Worm (Caenorhabditis elegans) whole organism, late embryonic: ENCODE data around the gene T27A10.5.

Experiments used
- C08G9.2 ChIP-seq: sonication (generic microtip); optimal IDR thresholded peaks from 2 replicates; lab custom pipeline; 2016; ENCODE audit warnings: mild to moderate bottlenecking, missing genetic modification characterization, moderate library complexity, missing compliant biosample characterization
- T23F11.4 ChIP-seq: fragments of 200-800 bp; sonication (Bioruptor generic); optimal IDR thresholded peaks from 2 replicates; lab custom pipeline; 2018; ENCODE audit warnings: mild to moderate bottlenecking, missing genetic modification characterization, missing compliant biosample characterization
- ceh-18 ChIP-seq: sonication (generic microtip); optimal IDR thresholded peaks from 2 replicates; lab custom pipeline; 2016; ENCODE audit warnings: missing genetic modification characterization, missing compliant biosample characterization
- ceh-2 ChIP-seq: sonication (generic microtip); optimal IDR thresholded peaks from 2 replicates; lab custom pipeline; 2016; ENCODE audit warnings: missing genotype, missing genetic modification characterization, missing compliant biosample characterization
- ceh-22 ChIP-seq: sonication (generic microtip); optimal IDR thresholded peaks from 2 replicates; lab custom pipeline; 2017; ENCODE audit warnings: missing biosample characterization, missing genetic modification characterization
- ceh-24 ChIP-seq: sonication (generic microtip); optimal IDR thresholded peaks from 2 replicates; lab custom pipeline; 2016; ENCODE audit warnings: mild to moderate bottlenecking, missing genetic modification characterization, missing compliant biosample characterization
- ceh-30 ChIP-seq: fragments of 150-350 bp; optimal IDR thresholded peaks from 2 replicates; lab custom pipeline; 2014; ENCODE audit warnings: missing biosample characterization, missing genetic modification characterization
- ceh-34 ChIP-seq: sonication (generic microtip); optimal IDR thresholded peaks from 2 replicates; lab custom pipeline; 2016; ENCODE audit warnings: mild to moderate bottlenecking, missing genetic modification characterization, missing compliant biosample characterization
- dmd-4 ChIP-seq: sonication (generic microtip); optimal IDR thresholded peaks from 2 replicates; lab custom pipeline; 2016; ENCODE audit warnings: borderline replicate concordance, missing genetic modification characterization, missing compliant biosample characterization
- elt-2 ChIP-seq: sonication (generic microtip); optimal IDR thresholded peaks from 2 replicates; lab custom pipeline; 2016; ENCODE audit warnings: missing genetic modification reagents, missing genetic modification characterization, missing compliant biosample characterization
- fax-1 ChIP-seq: sonication (generic microtip); optimal IDR thresholded peaks from 2 replicates; lab custom pipeline; 2016; ENCODE audit warnings: missing genotype, missing genetic modification characterization, missing compliant biosample characterization
- hlh-8 ChIP-seq: sonication (generic microtip); optimal IDR thresholded peaks from 2 replicates; lab custom pipeline; 2016; ENCODE audit warnings: missing genotype, missing genetic modification characterization, missing compliant biosample characterization
- pag-3 ChIP-seq: sonication (generic microtip); optimal IDR thresholded peaks from 2 replicates; lab custom pipeline; 2016; ENCODE audit warnings: missing compliant biosample characterization, missing genetic modification characterization, borderline replicate concordance
- pqm-1 ChIP-seq: sonication (generic microtip); optimal IDR thresholded peaks from 2 replicates; lab custom pipeline; 2016; ENCODE audit warnings: missing genetic modification characterization, missing compliant biosample characterization
- ref-2 ChIP-seq: sonication (generic microtip); optimal IDR thresholded peaks from 2 replicates; lab custom pipeline; 2016; ENCODE audit warnings: missing genetic modification characterization, missing compliant biosample characterization
- rnt-1 ChIP-seq: sonication (generic microtip); optimal IDR thresholded peaks from 2 replicates; lab custom pipeline; 2016; ENCODE audit warnings: missing genetic modification characterization, missing compliant biosample characterization
- sox-2 ChIP-seq: fragments of 200-800 bp; sonication (Bioruptor generic); IDR thresholded peaks from 2 replicates; pipeline ENCODE4 v1.3.6; 2022; ENCODE audit warnings: missing genetic modification reagents, missing genetic modification characterization, missing compliant biosample characterization
- sox-4 ChIP-seq: sonication (generic microtip); optimal IDR thresholded peaks from 2 replicates; lab custom pipeline; 2017; ENCODE audit warnings: mild to moderate bottlenecking, missing genetic modification characterization, inconsistent platforms, missing compliant biosample characterization
- unc-3 ChIP-seq, 2 experiments: fragments of 200-800 bp in 1 of 2; sonication (Bioruptor generic) in 1 of 2; sonication (generic microtip) in 1 of 2; conservative IDR thresholded peaks in 1 of 2; optimal IDR thresholded peaks in 1 of 2; 2 replicates each; pipeline versions ENCODE4 v1.3.6 to Lab custom; 2016 to 2022; ENCODE audit warnings: missing compliant biosample characterization in 2 of 2, missing genetic modification characterization in 2 of 2, missing genetic modification reagents in 1 of 2
- unc-42 ChIP-seq: sonication (generic microtip); optimal IDR thresholded peaks from 2 replicates; lab custom pipeline; 2016; ENCODE audit warnings: missing genotype, missing genetic modification characterization, missing compliant biosample characterization
- ztf-16 ChIP-seq: sonication (generic microtip); optimal IDR thresholded peaks from 2 replicates; lab custom pipeline; 2017; ENCODE audit warnings: missing genetic modification characterization, missing compliant biosample characterization

Gene T27A10.5

ce11 chrX:3536302-3537251 lies 36.8 kb downstream of the T27A10.5 start:
- TF ChIP-seq C08G9.2 (tag; lab: Kevin White, UChicago) (no peak), ceh-18 (tag; lab: Kevin White, UChicago) (peak; percentile 68)

- TF ChIP-seq dmd-4 (tag; lab: Kevin White, UChicago), result no peak
- peak; percentile 72 for TF ChIP-seq unc-42 (tag; lab: Kevin White, UChicago)
These were observed 37.9 kb downstream of the T27A10.5 start for ce11 chrX:3535505-3535904.

DNA sequence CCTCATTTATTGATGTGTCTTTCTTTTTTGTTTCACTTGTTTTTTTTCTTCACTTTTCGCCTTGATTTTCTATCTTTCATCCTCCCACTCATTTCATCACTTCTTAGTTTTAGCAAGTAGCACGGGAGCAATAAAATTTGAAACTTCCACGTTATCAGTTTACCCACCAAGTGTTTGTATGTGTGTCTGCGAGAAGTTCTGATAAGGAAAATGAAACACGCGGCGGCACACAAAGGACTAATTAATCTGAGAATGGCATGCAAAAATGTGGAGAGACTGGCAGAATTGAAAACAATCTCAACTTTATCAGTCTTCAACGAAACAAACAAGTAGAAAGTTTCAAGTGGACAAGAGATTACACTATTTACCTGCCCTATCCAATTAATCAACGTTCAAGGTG lies 39.2 kb downstream of the T27A10.5 start:
- TF ChIP-seq unc-3 (GFP tag; conservative IDR thresholded peaks at IDR 0.05; lab: Robert Waterston, UW) (no peak), unc-3 (tag; optimal IDR thresholded peaks at IDR 0.05; lab: Kevin White, UChicago) (no peak), elt-2 (tag; lab: Kevin White, UChicago) (peak; percentile 93), ceh-2 (tag; lab: Kevin White, UChicago) (no peak), ceh-30 (no peak), pqm-1 (tag; lab: Kevin White, UChicago) (peak; percentile 11)
- TF ChIP-seq, all 69 proteins: peak for 2

ce11 chrX:3532919-3533318 lies 40.5 kb downstream of the T27A10.5 start, which contains the start of gene F56B6.6:
Gene F56B6.6, minus strand, starts transcription at chrX:3533019.
- TF ChIP-seq unc-42 (tag; lab: Kevin White, UChicago) (no peak), rnt-1 (tag; lab: Kevin White, UChicago) (no peak)

DNA sequence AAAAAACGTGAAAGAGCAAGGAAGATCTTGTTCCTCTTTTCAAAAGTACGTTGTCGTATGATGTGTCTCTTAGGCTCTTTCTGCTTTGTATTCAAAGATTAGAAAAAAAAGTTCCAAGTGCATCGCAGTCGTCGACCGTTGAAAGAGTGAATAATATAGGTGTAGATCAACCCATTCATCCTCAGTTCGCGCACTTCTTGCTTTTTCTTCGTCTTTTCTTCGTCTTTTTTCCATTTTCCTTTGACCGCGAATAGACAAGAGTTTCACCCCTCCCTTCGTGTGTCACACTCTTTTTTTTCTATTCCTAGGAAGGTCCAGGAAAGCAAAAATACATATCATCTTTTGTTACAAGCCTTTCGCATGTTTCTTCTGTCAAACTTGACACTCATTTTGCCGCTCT lies 46.7 kb downstream of the T27A10.5 start:
- TF ChIP-seq sox-2 (GFP tag; lab: Robert Waterston, UW) (no peak), ceh-22 (tag; lab: Kevin White, UChicago) (no peak), ceh-24 (tag; lab: Kevin White, UChicago) (no peak), sox-4 (tag; lab: Kevin White, UChicago) (no peak), ref-2 (no peak), fax-1 (no peak), T23F11.4 (no peak), hlh-8 (no peak), ztf-16 (tag; lab: Kevin White, UChicago) (no peak), ceh-2 (tag; lab: Kevin White, UChicago) (no peak), pag-3 (tag; lab: Kevin White, UChicago) (no peak), ceh-34 (no peak), unc-42 (tag; lab: Kevin White, UChicago) (no peak), unc-3 (GFP tag; conservative IDR thresholded peaks at IDR 0.05; lab: Robert Waterston, UW) (no peak), unc-3 (tag; optimal IDR thresholded peaks at IDR 0.05; lab: Kevin White, UChicago) (no peak)
